Worm (Caenorhabditis elegans) whole organism, mixed stage, embryonic: ENCODE data around the gene Y56A3A.6.

Source experiments
- M03D4.4 ChIP-seq: sonication (generic microtip); optimal IDR thresholded peaks from 2 replicates; lab custom pipeline; 2017; ENCODE audit warnings: mild to moderate bottlenecking, missing genetic modification characterization, missing compliant biosample characterization
- bed-3 ChIP-seq: fragments of 200-800 bp; sonication (Bioruptor generic); optimal IDR thresholded peaks from 3 replicates; lab custom pipeline; 2018; ENCODE audit warnings: mild to moderate bottlenecking, missing genetic modification characterization, moderate library complexity, missing compliant biosample characterization
- blmp-1 ChIP-seq: fragments of 150-350 bp; optimal IDR thresholded peaks from 2 replicates; lab custom pipeline; 2014; ENCODE audit warnings: missing biosample characterization, missing genetic modification characterization
- ceh-43 ChIP-seq: fragments of 200-800 bp; sonication (Bioruptor generic); optimal IDR thresholded peaks from 2 replicates; lab custom pipeline; 2018; ENCODE audit warnings: mild to moderate bottlenecking, missing genetic modification characterization, moderate library complexity, missing compliant biosample characterization
- ces-1 ChIP-seq: fragments of 150-350 bp; optimal IDR thresholded peaks from 2 replicates; lab custom pipeline; 2014; ENCODE audit warnings: missing biosample characterization, missing genetic modification reagents, missing genetic modification characterization
- cnd-1 ChIP-seq: fragments of 200-800 bp; sonication (Bioruptor generic); optimal IDR thresholded peaks from 2 replicates; lab custom pipeline; 2018; ENCODE audit warnings: mild to moderate bottlenecking, missing genetic modification characterization, missing compliant biosample characterization
- drap-1 ChIP-seq: fragments of 200-800 bp; sonication (Bioruptor generic); optimal IDR thresholded peaks from 3 replicates; lab custom pipeline; 2018; ENCODE audit warnings: mild to moderate bottlenecking, missing genetic modification characterization, missing compliant biosample characterization
- elt-1 ChIP-seq: sonication (generic microtip); optimal IDR thresholded peaks from 2 replicates; lab custom pipeline; 2017; ENCODE audit warnings: missing genetic modification characterization, mild to moderate bottlenecking, missing compliant biosample characterization, antibody characterized with exemption, moderate library complexity, borderline replicate concordance; ENCODE audit not compliant: insufficient read depth
- elt-3 ChIP-seq: fragments of 150-350 bp; optimal IDR thresholded peaks from 2 replicates; lab custom pipeline; 2014; ENCODE audit warnings: missing biosample characterization, missing genetic modification characterization
- flh-1 ChIP-seq: fragments of 200-800 bp; sonication (Bioruptor generic); optimal IDR thresholded peaks from 2 replicates; lab custom pipeline; 2018; ENCODE audit warnings: mild to moderate bottlenecking, missing genetic modification characterization, moderate library complexity, missing compliant biosample characterization
- ham-2 ChIP-seq: fragments of 200-800 bp; sonication (Bioruptor generic); optimal IDR thresholded peaks from 2 replicates; lab custom pipeline; 2018; ENCODE audit warnings: mild to moderate bottlenecking, missing genetic modification characterization, missing compliant biosample characterization
- hlh-1 ChIP-seq: fragments of 150-350 bp; optimal IDR thresholded peaks from 2 replicates; lab custom pipeline; 2014; ENCODE audit warnings: missing biosample characterization, missing genetic modification reagents, missing genetic modification characterization
- lin-13 ChIP-seq: fragments of 150-350 bp; optimal IDR thresholded peaks from 2 replicates; lab custom pipeline; 2014; ENCODE audit warnings: missing biosample characterization, missing genetic modification characterization
- lin-32 ChIP-seq: fragments of 200-800 bp; sonication (Bioruptor generic); optimal IDR thresholded peaks from 2 replicates; lab custom pipeline; 2018; ENCODE audit warnings: mild to moderate bottlenecking, missing genetic modification characterization, missing compliant biosample characterization
- mep-1 ChIP-seq: fragments of 150-350 bp; optimal IDR thresholded peaks from 2 replicates; lab custom pipeline; 2017; ENCODE audit warnings: missing biosample characterization, missing genetic modification reagents, missing genetic modification characterization, inconsistent platforms
- mls-2 ChIP-seq: sonication (generic microtip); optimal IDR thresholded peaks from 2 replicates; lab custom pipeline; 2016; ENCODE audit warnings: mild to moderate bottlenecking, missing genetic modification characterization, moderate library complexity, missing compliant biosample characterization
- nhr-12 ChIP-seq: fragments of 150-350 bp; optimal IDR thresholded peaks from 2 replicates; lab custom pipeline; 2014; ENCODE audit warnings: missing biosample characterization, missing genetic modification characterization
- nhr-2 ChIP-seq: fragments of 150-350 bp; optimal IDR thresholded peaks from 2 replicates; lab custom pipeline; 2014; ENCODE audit warnings: missing biosample characterization, missing genetic modification characterization
- nhr-237 ChIP-seq: fragments of 150-350 bp; optimal IDR thresholded peaks from 2 replicates; lab custom pipeline; 2014; ENCODE audit warnings: missing biosample characterization, missing genetic modification characterization
- nhr-28 ChIP-seq: fragments of 150-350 bp; optimal IDR thresholded peaks from 2 replicates; lab custom pipeline; 2014; ENCODE audit warnings: missing biosample characterization, missing genetic modification characterization
- pha-4 ChIP-seq: fragments of 150-350 bp; optimal IDR thresholded peaks from 2 replicates; lab custom pipeline; 2018; ENCODE audit warnings: missing biosample characterization, missing genetic modification reagents, missing genetic modification characterization
- sem-2 ChIP-seq: fragments of 200-800 bp; sonication (Bioruptor generic); optimal IDR thresholded peaks from 2 replicates; lab custom pipeline; 2018; ENCODE audit warnings: mild to moderate bottlenecking, missing genetic modification characterization, missing compliant biosample characterization
- sptf-1 ChIP-seq: sonication (generic microtip); optimal IDR thresholded peaks from 2 replicates; lab custom pipeline; 2017; ENCODE audit warnings: mild to moderate bottlenecking, missing genetic modification characterization, moderate library complexity, missing compliant biosample characterization
- tbx-8 ChIP-seq: fragments of 200-800 bp; sonication (Bioruptor generic); optimal IDR thresholded peaks from 2 replicates; lab custom pipeline; 2018; ENCODE audit warnings: mild to moderate bottlenecking, missing genetic modification characterization, moderate library complexity, missing compliant biosample characterization
- unc-39 ChIP-seq: fragments of 150-350 bp; optimal IDR thresholded peaks from 2 replicates; lab custom pipeline; 2014; ENCODE audit warnings: missing biosample characterization, missing genetic modification characterization
- unc-62 ChIP-seq: fragments of 150-350 bp; optimal IDR thresholded peaks from 2 replicates; lab custom pipeline; 2014; ENCODE audit warnings: missing biosample characterization, missing genetic modification reagents, missing genetic modification characterization
- zip-8 ChIP-seq: fragments of 150-350 bp; optimal IDR thresholded peaks from 2 replicates; lab custom pipeline; 2014; ENCODE audit warnings: missing biosample characterization, missing genetic modification characterization
- ztf-11 ChIP-seq: fragments of 150-350 bp; optimal IDR thresholded peaks from 2 replicates; lab custom pipeline; 2014; ENCODE audit warnings: missing biosample characterization, missing genetic modification characterization

Gene Y56A3A.6

ce11 chrIII:11836054-11836453 is 42.5 kb downstream of the Y56A3A.6 start:
- no peak for TF ChIP-seq ham-2
- TF ChIP-seq zip-8 (tag; lab: Kevin White, UChicago), result peak; percentile 31
- TF ChIP-seq cnd-1 (tag; lab: Kevin White, UChicago), result no peak
- no peak for TF ChIP-seq ces-1 (GFP tag; lab: Kevin White, UChicago)
- no peak for TF ChIP-seq lin-32
- no peak for TF ChIP-seq ztf-11

DNA sequence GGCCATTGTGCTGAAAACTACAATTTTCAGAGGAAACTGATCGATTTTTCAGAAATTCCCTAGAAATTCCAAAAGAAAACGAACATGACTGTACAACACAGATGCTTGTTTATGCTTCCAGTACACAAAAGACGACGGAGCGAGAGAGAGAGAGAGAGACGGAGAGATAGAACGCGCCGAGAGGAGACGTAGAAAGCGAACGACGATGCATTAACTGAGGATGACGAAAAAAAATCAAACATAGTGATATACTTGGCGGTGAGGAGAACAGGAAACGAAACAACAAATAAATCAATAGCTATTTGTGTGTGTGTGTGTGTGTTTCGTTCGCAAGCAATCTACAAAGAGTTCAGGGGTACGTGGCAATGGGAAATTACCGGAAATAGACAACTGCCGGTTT is 43.8 kb downstream of the Y56A3A.6 start:
- TF ChIP-seq mep-1 (tag; lab: Kevin White, UChicago), result no peak
- TF ChIP-seq hlh-1, result peak; percentile 9

DNA sequence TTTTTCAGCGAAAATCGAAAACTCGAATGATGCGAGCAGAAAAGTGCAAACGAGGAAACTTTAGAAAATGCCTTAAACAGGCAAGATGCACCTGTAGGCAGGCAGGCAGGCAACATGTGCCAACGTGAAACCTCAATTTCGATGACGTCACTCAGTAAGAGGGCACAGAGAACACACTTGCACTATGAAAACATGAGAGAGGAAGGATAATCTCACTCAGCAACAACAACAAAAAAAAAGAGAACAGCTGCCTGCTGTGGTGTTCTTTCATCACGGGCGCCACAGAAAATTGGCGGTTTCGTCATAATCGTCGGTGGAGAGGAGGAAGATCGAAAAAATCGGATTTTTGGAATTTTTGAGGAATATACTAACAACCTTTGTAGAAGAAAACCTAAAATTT is 44.4 kb downstream of the Y56A3A.6 start:
- no peak for TF ChIP-seq nhr-237 (tag; lab: Kevin White, UChicago)
- TF ChIP-seq mep-1 (tag; lab: Kevin White, UChicago), result no peak
- peak; percentile 22 for TF ChIP-seq sptf-1 (tag; lab: Kevin White, UChicago)
- TF ChIP-seq sem-2 (GFP tag; lab: Kevin White, UChicago), result no peak
- TF ChIP-seq hlh-1, result peak; percentile 27
- no peak for TF ChIP-seq elt-1
- TF ChIP-seq nhr-12 (tag; lab: Kevin White, UChicago), result no peak
- no peak for TF ChIP-seq elt-3
- TF ChIP-seq lin-32, result no peak
- TF ChIP-seq pha-4 (tag; lab: Kevin White, UChicago), result no peak
- TF ChIP-seq ces-1 (GFP tag; lab: Kevin White, UChicago), result no peak
- no peak for TF ChIP-seq cnd-1 (tag; lab: Kevin White, UChicago)
- TF ChIP-seq bed-3 (GFP tag; lab: Kevin White, UChicago), result no peak
- TF ChIP-seq ceh-43 (GFP tag; lab: Kevin White, UChicago), result no peak
- no peak for TF ChIP-seq flh-1 (GFP tag; lab: Kevin White, UChicago)

ce11 chrIII:11833449-11833848 is 45.2 kb downstream of the Y56A3A.6 start:
- no peak for TF ChIP-seq M03D4.4 (tag; lab: Kevin White, UChicago)
- no peak for TF ChIP-seq unc-62 (GFP tag; lab: Kevin White, UChicago)
- no peak for TF ChIP-seq flh-1 (GFP tag; lab: Kevin White, UChicago)
- no peak for TF ChIP-seq bed-3 (GFP tag; lab: Kevin White, UChicago)
- no peak for TF ChIP-seq nhr-2 (tag; lab: Kevin White, UChicago)
- no peak for TF ChIP-seq nhr-28 (tag; lab: Kevin White, UChicago)
- no peak for TF ChIP-seq pha-4 (tag; lab: Kevin White, UChicago)
- no peak for TF ChIP-seq lin-32
- TF ChIP-seq drap-1 (GFP tag; lab: Kevin White, UChicago), result no peak
- no peak for TF ChIP-seq mls-2 (tag; lab: Kevin White, UChicago)
- TF ChIP-seq ces-1 (GFP tag; lab: Kevin White, UChicago), result no peak
- no peak for TF ChIP-seq unc-39
- no peak for TF ChIP-seq sptf-1 (tag; lab: Kevin White, UChicago)
- no peak for TF ChIP-seq lin-13 (tag; lab: Kevin White, UChicago)
- TF ChIP-seq cnd-1 (tag; lab: Kevin White, UChicago), result no peak
- no peak for TF ChIP-seq tbx-8
- TF ChIP-seq blmp-1 (tag; lab: Kevin White, UChicago), result no peak

DNA sequence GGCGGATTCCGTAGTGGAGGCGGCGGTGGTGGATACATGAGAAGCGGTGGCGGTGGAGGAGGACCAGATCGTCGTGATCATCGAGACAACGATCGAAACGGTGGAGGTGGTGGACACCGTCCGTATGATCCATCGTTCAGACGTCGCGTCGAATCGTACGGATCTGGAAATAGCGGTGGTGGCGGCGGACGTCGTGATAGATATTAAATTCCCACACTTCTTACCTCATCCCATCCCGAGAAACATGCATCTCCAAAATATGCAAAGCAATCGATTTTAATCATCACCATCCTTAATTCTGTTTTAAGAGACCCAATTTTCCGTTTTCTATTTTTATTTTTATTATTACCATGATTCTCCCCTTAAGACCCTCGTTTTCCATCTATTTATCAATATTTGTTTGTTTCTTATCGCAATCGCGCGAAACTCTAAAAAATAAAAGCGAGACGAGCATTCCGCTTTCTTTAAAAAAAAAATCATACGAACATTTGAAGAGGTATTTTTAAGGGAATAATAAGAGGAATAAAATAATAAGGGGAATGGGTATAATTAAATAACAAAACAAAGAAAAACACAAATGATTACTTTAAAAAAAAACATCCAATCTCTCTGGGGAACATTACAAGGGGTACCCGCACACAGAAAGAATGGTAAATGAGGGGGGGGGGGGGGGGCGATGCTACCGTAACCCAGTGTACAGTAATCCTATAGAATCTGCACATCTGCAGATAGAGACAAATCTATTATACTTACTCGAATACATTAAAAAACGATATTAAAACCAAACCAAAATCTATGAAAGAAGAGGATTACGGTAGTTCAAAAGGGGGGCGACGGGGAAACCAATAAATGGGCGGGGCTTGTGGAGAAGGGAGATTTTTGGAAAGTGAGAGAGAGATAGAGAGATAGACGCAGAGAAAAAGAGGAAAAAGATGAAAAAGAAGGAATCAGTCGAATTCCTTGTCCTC is 47.8 kb downstream of the Y56A3A.6 start:
- TF ChIP-seq nhr-12 (tag; lab: Kevin White, UChicago) (no peak), sptf-1 (tag; lab: Kevin White, UChicago) (peak; percentile 52), mep-1 (tag; lab: Kevin White, UChicago) (no peak)
- TF ChIP-seq, all 35 proteins: peak for 1
